Worm (Caenorhabditis elegans) whole organism, L3 larva: ENCODE data around the gene sec-61.A.

Source experiments
- daf-12 ChIP-seq: fragments of 150-350 bp; optimal IDR thresholded peaks from 2 replicates; lab custom pipeline; 2014; ENCODE audit warnings: missing biosample characterization, missing genetic modification reagents, missing genetic modification characterization
- elt-3 ChIP-seq, 3 experiments: fragments of 150-350 bp in 1 of 3; sonication (generic microtip) in 2 of 3; optimal IDR thresholded peaks; 2 replicates in 2 of 3; 4 replicates in 1 of 3; lab custom pipeline; 2014 to 2017; ENCODE audit warnings: missing biosample characterization in 3 of 3, missing genetic modification characterization in 3 of 3
- fkh-10 ChIP-seq: sonication (generic microtip); optimal IDR thresholded peaks from 2 replicates; lab custom pipeline; 2017; ENCODE audit warnings: missing biosample characterization, missing genetic modification reagents, missing genetic modification characterization
- nhr-237 ChIP-seq: fragments of 150-350 bp; optimal IDR thresholded peaks from 2 replicates; lab custom pipeline; 2014; ENCODE audit warnings: missing biosample characterization, missing genetic modification characterization
- pha-4 ChIP-seq: fragments of 150-350 bp; optimal IDR thresholded peaks from 2 replicates; lab custom pipeline; 2014; ENCODE audit warnings: missing biosample characterization, missing genetic modification reagents, missing genetic modification characterization

DNA sequence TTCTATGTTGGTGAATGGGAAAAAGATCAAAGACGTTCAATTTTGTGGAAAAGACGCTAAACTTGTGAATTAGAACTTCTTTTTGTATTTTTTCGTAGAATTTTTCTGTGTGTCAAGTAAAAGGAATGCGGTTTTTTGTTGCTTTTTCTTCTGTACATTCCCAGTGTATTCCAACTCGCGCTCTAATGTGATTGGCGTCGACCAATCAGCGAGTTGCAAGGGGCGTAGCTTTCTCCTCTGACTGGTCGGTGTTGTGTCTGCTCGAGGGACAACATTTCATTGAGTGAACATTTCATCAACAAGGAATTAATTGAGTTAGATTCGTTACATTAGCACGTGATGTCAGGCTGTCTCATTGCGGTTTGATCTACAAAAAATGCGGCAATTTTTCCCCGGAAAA, 24.1 kb downstream of the sec-61.A start:
- no peak for TF ChIP-seq elt-3 (tag; optimal IDR thresholded peaks at IDR 0.05; lab: Kevin White, UChicago)
- no peak for TF ChIP-seq daf-12 (tag; lab: Kevin White, UChicago)
- no peak for TF ChIP-seq pha-4 (tag; lab: Kevin White, UChicago)
- no peak for TF ChIP-seq nhr-237 (tag; lab: Kevin White, UChicago)
- no peak for TF ChIP-seq fkh-10 (GFP tag; lab: Kevin White, UChicago)
